Worm (Caenorhabditis elegans) whole organism, mixed stage, embryonic: ENCODE data around the gene egl-21.

Experiments
- elt-3 ChIP-seq: fragments of 150-350 bp; optimal IDR thresholded peaks from 2 replicates; lab custom pipeline; 2014; ENCODE audit warnings: missing biosample characterization, missing genetic modification characterization
- ham-2 ChIP-seq: fragments of 200-800 bp; sonication (Bioruptor generic); optimal IDR thresholded peaks from 2 replicates; lab custom pipeline; 2018; ENCODE audit warnings: mild to moderate bottlenecking, missing genetic modification characterization, missing compliant biosample characterization
- nhr-237 ChIP-seq: fragments of 150-350 bp; optimal IDR thresholded peaks from 2 replicates; lab custom pipeline; 2014; ENCODE audit warnings: missing biosample characterization, missing genetic modification characterization

- TF ChIP-seq nhr-237, result no peak
- no peak for TF ChIP-seq ham-2 (GFP tag; lab: Kevin White, UChicago)
- TF ChIP-seq elt-3 (tag; lab: Kevin White, UChicago), result no peak
These were observed 24.4 kb upstream of the egl-21 start for ce11 chrIV:10506016-10506415.
